Worm (Caenorhabditis elegans): ENCODE results near the gene nhr-48.

DNA sequence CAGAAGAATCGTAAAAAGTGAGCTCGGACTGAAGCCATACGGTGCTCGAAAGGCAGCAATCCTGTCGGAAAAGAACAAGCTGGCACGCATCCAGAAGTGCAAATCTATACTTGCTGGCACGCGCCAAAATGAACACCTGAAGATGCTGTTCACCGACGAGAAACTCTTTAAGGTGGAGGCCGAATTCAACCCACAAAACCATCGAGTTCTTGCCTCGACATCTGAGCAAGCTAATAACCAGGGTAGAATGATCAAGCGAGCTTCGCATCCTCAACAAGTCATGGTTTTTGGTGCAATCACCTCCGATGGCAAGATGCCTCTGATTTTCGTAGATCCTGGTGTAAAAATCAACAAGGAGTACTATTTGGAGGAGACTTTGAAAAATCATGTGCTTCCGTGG lies 14.5 kb upstream of the nhr-48 start:
- TF ChIP-seq ceh-9 (tag; optimal IDR thresholded peaks at IDR 0.05) (no peak), sox-4 (tag; optimal IDR thresholded peaks at IDR 0.05) (no peak), unc-42 (tag; optimal IDR thresholded peaks at IDR 0.05) (no peak), unc-55 (GFP tag; optimal IDR thresholded peaks at IDR 0.05) (no peak), ceh-6 (GFP tag; optimal IDR thresholded peaks at IDR 0.05) (no peak), pha-2 (tag; optimal IDR thresholded peaks at IDR 0.05) (no peak), pqm-1 (tag; optimal IDR thresholded peaks at IDR 0.05) (no peak), dmd-4 (tag; optimal IDR thresholded peaks at IDR 0.05; ENCODE audit: borderline replicate concordance) (no peak)

Measured in whole organism, late embryonic.